Fruit fly (Drosophila melanogaster): ENCODE measurements around the gene CG14989.
A peak's percentile ranks its signal among the peaks of the same experiment; 100 is the strongest.

The CG14989 gene

dm6 chr3L:4070221-4070995 is 17.0 kb upstream of the CG14989 start (continued):
- TF ChIP-seq mam (GFP tag; optimal IDR thresholded peaks at IDR 0.05), result peak; percentile 85
- TF ChIP-seq CG10366 (GFP tag; IDR thresholded peaks at IDR 0.05), result peak; percentile 96
- TF ChIP-seq CG8388 (GFP tag; optimal IDR thresholded peaks at IDR 0.05), result peak; percentile 79
- TF ChIP-seq Myb (GFP tag; optimal IDR thresholded peaks at IDR 0.05), result peak; percentile 68
- TF ChIP-seq Fer1 (GFP tag; optimal IDR thresholded peaks at IDR 0.05), result peak; percentile 83
- peak; percentile 36 for TF ChIP-seq CG3838 (GFP tag; optimal IDR thresholded peaks at IDR 0.05)
- TF ChIP-seq CG3281 (GFP tag; optimal IDR thresholded peaks at IDR 0.05), result peak; percentile 79
- TF ChIP-seq CG11456 (GFP tag; IDR thresholded peaks at IDR 0.05), result peak; percentile 97
- TF ChIP-seq fu2 (GFP tag; optimal IDR thresholded peaks at IDR 0.05), result peak; percentile 89
- TF ChIP-seq Doc3 (GFP tag; IDR thresholded peaks at IDR 0.05; ENCODE audit: partially characterized antibody), result no peak
- peak; percentile 90 for TF ChIP-seq oc (tag; optimal IDR thresholded peaks at IDR 0.05)
- TF ChIP-seq CG6791 (GFP tag; IDR thresholded peaks at IDR 0.05; ENCODE audit: partially characterized antibody), result no peak
- TF ChIP-seq HmgZ (tag; optimal IDR thresholded peaks at IDR 0.05), result peak; percentile 89
- peak; percentile 89 for TF ChIP-seq wor (GFP tag; IDR thresholded peaks at IDR 0.05)
- TF ChIP-seq CG12391 (tag; optimal IDR thresholded peaks at IDR 0.05), result peak; percentile 77
- TF ChIP-seq CG12299 (tag; optimal IDR thresholded peaks at IDR 0.05), result peak; percentile 60
- TF ChIP-seq pan (optimal IDR thresholded peaks at IDR 0.05), result no peak
- TF ChIP-seq pan (GFP tag; optimal IDR thresholded peaks at IDR 0.05 in 1 of 2, IDR thresholded peaks at IDR 0.05 in 1 of 2), result peak in 1 of 2 experiments; percentile 94
- peak; percentile 79 for TF ChIP-seq klu (GFP tag; IDR thresholded peaks at IDR 0.05)
- TF ChIP-seq da (GFP tag; optimal IDR thresholded peaks at IDR 0.05), result peak; percentile 68
- peak; percentile 69 for TF ChIP-seq ro (GFP tag; IDR thresholded peaks at IDR 0.05)
- peak; percentile 63 for TF ChIP-seq kah (GFP tag; optimal IDR thresholded peaks at IDR 0.05)
- TF ChIP-seq CG5953 (GFP tag; IDR thresholded peaks at IDR 0.05), result peak; percentile 94
- peak; percentile 71 for TF ChIP-seq cato (GFP tag; optimal IDR thresholded peaks at IDR 0.05; ENCODE audit: borderline replicate concordance)
- TF ChIP-seq lmd (GFP tag; IDR thresholded peaks at IDR 0.05), result peak; percentile 95
- TF ChIP-seq CG12942 (GFP tag; optimal IDR thresholded peaks at IDR 0.05), result peak; percentile 79
- peak; percentile 47 for TF ChIP-seq ems (GFP tag; optimal IDR thresholded peaks at IDR 0.05)
- peak; percentile 97 for TF ChIP-seq slbo (GFP tag; IDR thresholded peaks at IDR 0.05)
- TF ChIP-seq CG7357 (GFP tag; IDR thresholded peaks at IDR 0.05), result peak; percentile 87
- TF ChIP-seq bowl (GFP tag; IDR thresholded peaks at IDR 0.05), result peak; percentile 81
- TF ChIP-seq jumu (GFP tag; optimal IDR thresholded peaks at IDR 0.05), result peak; percentile 90
- no peak for TF ChIP-seq CG14710 (tag; optimal IDR thresholded peaks at IDR 0.05)
- TF ChIP-seq CG13894 (tag; optimal IDR thresholded peaks at IDR 0.05), result no peak
- TF ChIP-seq Hsf (GFP tag; optimal IDR thresholded peaks at IDR 0.05), result peak; percentile 92
- peak; percentile 69 for TF ChIP-seq E2f2 (GFP tag; IDR thresholded peaks at IDR 0.05)
- TF ChIP-seq Optix (GFP tag; IDR thresholded peaks at IDR 0.05), result peak; percentile 90
- no peak for TF ChIP-seq CG9797 (GFP tag; optimal IDR thresholded peaks at IDR 0.05)
- TF ChIP-seq CG17802 (tag; optimal IDR thresholded peaks at IDR 0.05), result peak; percentile 70
- peak; percentile 89 for TF ChIP-seq caup (GFP tag; optimal IDR thresholded peaks at IDR 0.05; ENCODE audit: severe bottlenecking)
- no peak for TF ChIP-seq nerfin-2 (GFP tag; IDR thresholded peaks at IDR 0.05; ENCODE audit: partially characterized antibody)
- peak; percentile 61 for TF ChIP-seq Sox100B (GFP tag; optimal IDR thresholded peaks at IDR 0.05)
- no peak for TF ChIP-seq bigmax (GFP tag; optimal IDR thresholded peaks at IDR 0.05)
- peak; percentile 87 for TF ChIP-seq dmrt99B (tag; optimal IDR thresholded peaks at IDR 0.05)
- peak; percentile 86 for TF ChIP-seq CG8089 (GFP tag; optimal IDR thresholded peaks at IDR 0.05)
- TF ChIP-seq Lpt (GFP tag; optimal IDR thresholded peaks at IDR 0.05), result no peak
- no peak for TF ChIP-seq D19A (tag; optimal IDR thresholded peaks at IDR 0.05)
- peak; percentile 70 for TF ChIP-seq CG13775 (GFP tag; optimal IDR thresholded peaks at IDR 0.05)
- no peak for TF ChIP-seq CG16813 (GFP tag; IDR thresholded peaks at IDR 0.05; ENCODE audit: partially characterized antibody)
- TF ChIP-seq Deaf1 (tag; optimal IDR thresholded peaks at IDR 0.05), result peak; percentile 49
- TF ChIP-seq CG6272 (GFP tag; IDR thresholded peaks at IDR 0.05), result peak; percentile 78

Data from whole organism, embryonic.